Fruit fly (Drosophila melanogaster): Measurements from ENCODE around the gene CG13670.

CG13670 gene

DNA sequence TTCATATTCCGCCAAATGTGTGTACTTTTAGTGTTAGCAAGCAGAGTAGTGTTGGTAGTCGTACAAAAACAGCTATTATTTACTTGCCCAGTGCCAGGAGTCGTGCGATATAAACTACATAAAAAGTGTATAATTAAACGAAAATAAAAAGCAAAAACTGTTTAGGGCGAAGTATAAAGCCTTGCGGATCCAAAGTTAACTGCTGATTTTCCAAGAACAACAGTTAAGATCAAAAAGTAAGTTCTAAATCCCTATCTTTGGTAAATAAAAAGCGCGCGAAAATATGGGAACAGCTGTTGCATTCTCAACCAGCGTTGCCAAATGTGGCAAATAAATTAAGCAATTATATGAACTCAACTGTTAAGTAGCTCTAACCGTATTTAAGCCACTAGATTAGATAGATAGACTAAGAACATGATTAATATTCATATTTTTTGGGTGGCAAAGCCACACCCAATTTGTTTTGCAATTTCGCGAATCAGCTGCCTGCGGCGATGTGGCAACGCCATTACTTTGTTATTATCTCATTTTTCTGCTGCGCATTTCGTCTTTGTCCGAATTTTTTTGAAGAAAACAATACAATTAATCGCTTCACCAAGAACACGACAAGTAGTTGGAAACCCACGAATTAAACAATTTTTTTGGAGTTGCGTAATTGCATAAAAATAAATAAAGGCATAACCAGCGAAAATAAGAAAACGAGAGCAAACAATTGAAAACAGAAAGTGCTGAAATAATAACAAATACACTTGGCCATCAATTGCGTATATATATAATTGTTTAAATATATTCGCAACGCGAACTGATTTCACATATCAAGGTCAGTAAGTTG is 19.9 kb downstream of the CG13670 start, which contains the start of the genes Prim1 and CG7083:
Prim1 (plus strand) TSS at position 51 of the 832 bp plus-strand sequence.
CG7083 (plus strand) TSS at position 522 of the 832 bp plus-strand sequence.
- TF ChIP-seq dmrt93B (GFP tag; optimal IDR thresholded peaks at IDR 0.05) = no peak
- TF ChIP-seq Jra (GFP tag; optimal IDR thresholded peaks at IDR 0.05) = peak; percentile 34
- TF ChIP-seq pan (optimal IDR thresholded peaks at IDR 0.05) = no peak
- TF ChIP-seq brk (GFP tag; optimal IDR thresholded peaks at IDR 0.05) = no peak
- TF ChIP-seq GATAd (GFP tag; optimal IDR thresholded peaks at IDR 0.05) = peak; percentile 38
- no peak for TF ChIP-seq Dfd (GFP tag; optimal IDR thresholded peaks at IDR 0.05)
- TF ChIP-seq CG9705 (GFP tag; optimal IDR thresholded peaks at IDR 0.05) = peak; percentile 55
- peak; percentile 49 for TF ChIP-seq psq (GFP tag; optimal IDR thresholded peaks at IDR 0.05)
- TF ChIP-seq Dif (GFP tag; optimal IDR thresholded peaks at IDR 0.05; ENCODE audit: partially characterized antibody) = no peak
- peak; percentile 71 for TF ChIP-seq br (GFP tag; optimal IDR thresholded peaks at IDR 0.05)
- peak in 1 of 2 experiments; percentile 66 for TF ChIP-seq foxo (GFP tag; optimal IDR thresholded peaks at IDR 0.05)
- TF ChIP-seq Myc (optimal IDR thresholded peaks at IDR 0.05) = peak; percentile 21
- peak; percentile 60 for TF ChIP-seq dsf (GFP tag; optimal IDR thresholded peaks at IDR 0.05; ENCODE audit: borderline replicate concordance)
- no peak for TF ChIP-seq dl (GFP tag; optimal IDR thresholded peaks at IDR 0.05; ENCODE audit: insufficient read depth in 1 of 2, partially characterized antibody in 2 of 2)
- TF ChIP-seq Hr83 (GFP tag; optimal IDR thresholded peaks at IDR 0.05; ENCODE audit: poor library complexity, severe bottlenecking) = peak; percentile 21
- no peak for TF ChIP-seq Vsx2 (GFP tag; optimal IDR thresholded peaks at IDR 0.05; ENCODE audit: partially characterized antibody)
- TF ChIP-seq h (GFP tag; optimal IDR thresholded peaks at IDR 0.05) = peak; percentile 75
- TF ChIP-seq N (GFP tag; optimal IDR thresholded peaks at IDR 0.05) = no peak
- peak; percentile 34 for TF ChIP-seq sage (GFP tag; optimal IDR thresholded peaks at IDR 0.05)
- TF ChIP-seq usp (GFP tag; optimal IDR thresholded peaks at IDR 0.05) = no peak
- TF ChIP-seq jim (GFP tag; optimal IDR thresholded peaks at IDR 0.05) = no peak
- TF ChIP-seq Hnf4 (GFP tag; optimal IDR thresholded peaks at IDR 0.05) = peak; percentile 67
- no peak for TF ChIP-seq Abd-B (GFP tag; optimal IDR thresholded peaks at IDR 0.05)
- TF ChIP-seq fru (GFP tag; optimal IDR thresholded peaks at IDR 0.05) = peak; percentile 83
- no peak for TF ChIP-seq Rel (GFP tag; optimal IDR thresholded peaks at IDR 0.05)
- TF ChIP-seq Rel (tag; optimal IDR thresholded peaks at IDR 0.05) = peak; percentile 96
- no peak for TF ChIP-seq CG32264 (GFP tag; optimal IDR thresholded peaks at IDR 0.05)
- TF ChIP-seq CrebA (GFP tag; optimal IDR thresholded peaks at IDR 0.05; ENCODE audit: borderline replicate concordance) = no peak
- peak; percentile 43 for TF ChIP-seq Sp1 (GFP tag; optimal IDR thresholded peaks at IDR 0.05)
- TF ChIP-seq Mio (GFP tag; optimal IDR thresholded peaks at IDR 0.05) = no peak
- peak; percentile 67 for TF ChIP-seq HLH106 (tag; optimal IDR thresholded peaks at IDR 0.05)
- TF ChIP-seq rgr (GFP tag; optimal IDR thresholded peaks at IDR 0.05) = peak; percentile 72
- no peak for TF ChIP-seq tai (GFP tag; optimal IDR thresholded peaks at IDR 0.05)
- no peak for TF ChIP-seq lola (GFP tag; optimal IDR thresholded peaks at IDR 0.05)
- no peak for TF ChIP-seq Hr78 (GFP tag; optimal IDR thresholded peaks at IDR 0.05)
- TF ChIP-seq ey (GFP tag; optimal IDR thresholded peaks at IDR 0.05) = peak; percentile 65
- TF ChIP-seq OdsH (GFP tag; optimal IDR thresholded peaks at IDR 0.05) = peak; percentile 61
- TF ChIP-seq woc (GFP tag; optimal IDR thresholded peaks at IDR 0.05) = peak; percentile 47
- peak; percentile 42 for TF ChIP-seq sv (GFP tag; optimal IDR thresholded peaks at IDR 0.05)

- TF ChIP-seq lola (GFP tag; optimal IDR thresholded peaks at IDR 0.05) (no peak), Hr78 (GFP tag; optimal IDR thresholded peaks at IDR 0.05) (no peak), sage (GFP tag; optimal IDR thresholded peaks at IDR 0.05) (no peak), Hr83 (GFP tag; optimal IDR thresholded peaks at IDR 0.05; ENCODE audit: poor library complexity, severe bottlenecking) (no peak), Rel (GFP tag; optimal IDR thresholded peaks at IDR 0.05) (no peak), Rel (tag; optimal IDR thresholded peaks at IDR 0.05) (no peak), ey (GFP tag; optimal IDR thresholded peaks at IDR 0.05) (no peak), Myc (optimal IDR thresholded peaks at IDR 0.05) (no peak), Jra (GFP tag; optimal IDR thresholded peaks at IDR 0.05) (no peak), jim (GFP tag; optimal IDR thresholded peaks at IDR 0.05) (no peak), dmrt93B (GFP tag; optimal IDR thresholded peaks at IDR 0.05) (no peak)
These were observed 24.6 kb downstream of the CG13670 start for dm6 chr3L:8345182-8345581.
